Fruit fly (Drosophila melanogaster) whole organism, embryonic: Measurements from ENCODE around the gene CG3916.

Source experiments
- CG10565 ChIP-seq: fragments of 200-800 bp; sonication (Bioruptor generic); optimal IDR thresholded peaks from 3 replicates; lab custom pipeline; 2016; ENCODE audit warnings: missing biosample characterization, mild to moderate bottlenecking, missing genetic modification characterization
- CG2678 ChIP-seq: fragments of 200-800 bp; sonication (Bioruptor generic); optimal IDR thresholded peaks from 3 replicates; lab custom pipeline; 2019; ENCODE audit warnings: missing biosample characterization, mild to moderate bottlenecking, missing genetic modification characterization, moderate library complexity
- CG6854 ChIP-seq: fragments of 200-800 bp; sonication (Bioruptor generic); optimal IDR thresholded peaks from 3 replicates; lab custom pipeline; 2017; ENCODE audit warnings: missing biosample characterization, mild to moderate bottlenecking, missing genetic modification characterization
- CG8359 ChIP-seq: fragments of 200-800 bp; sonication (Bioruptor generic); optimal IDR thresholded peaks from 2 replicates; lab custom pipeline; 2017; ENCODE audit warnings: missing biosample characterization, mild to moderate bottlenecking, missing genetic modification characterization, borderline replicate concordance
- Fer1 ChIP-seq: fragments of 200-800 bp; sonication (Bioruptor generic); optimal IDR thresholded peaks from 2 replicates; lab custom pipeline; 2017; ENCODE audit warnings: missing biosample characterization, mild to moderate bottlenecking, missing genetic modification characterization
- MESR4 ChIP-seq: fragments of 200-800 bp; sonication (Bioruptor generic); optimal IDR thresholded peaks from 2 replicates; lab custom pipeline; 2018; ENCODE audit warnings: missing biosample characterization, mild to moderate bottlenecking, missing genetic modification characterization, moderate library complexity
- al ChIP-seq: fragments of 200-800 bp; sonication (Bioruptor generic); IDR thresholded peaks from 2 replicates; pipeline ENCODE4 v1.3.6; 2022; ENCODE audit warnings: missing biosample characterization, missing genetic modification characterization
- bbx ChIP-seq: fragments of 200-800 bp; sonication (Bioruptor generic); IDR thresholded peaks from 2 replicates; pipeline ENCODE4 v1.3.6; 2022; ENCODE audit warnings: missing biosample characterization, missing genetic modification characterization; ENCODE audit not compliant: partially characterized antibody
- bigmax ChIP-seq: fragments of 200-800 bp; sonication (Bioruptor generic); optimal IDR thresholded peaks from 2 replicates; lab custom pipeline; 2018; ENCODE audit warnings: missing biosample characterization, mild to moderate bottlenecking, missing genetic modification characterization
- dan ChIP-seq: fragments of 200-800 bp; sonication (Bioruptor generic); IDR thresholded peaks from 2 replicates; pipeline ENCODE4 v1.3.6; 2022; ENCODE audit warnings: missing biosample characterization, missing genetic modification characterization
- h ChIP-seq: fragments of >200 bp; optimal IDR thresholded peaks from 2 replicates; lab custom pipeline; 2017
- sens ChIP-seq: fragments of 200-800 bp; sonication (Bioruptor generic); peaks from one replicate; lab custom pipeline; 2016; ENCODE audit warnings: missing biosample characterization, missing genetic modification characterization

dm6 chr3R:12259819-12260218, 30.6 kb downstream of the CG3916 start:
- TF ChIP-seq CG8359 (GFP tag; lab: Kevin White, UChicago): no peak
- no peak for TF ChIP-seq dan (GFP tag; lab: Robert Waterston, UW)
- no peak for TF ChIP-seq al
- no peak for TF ChIP-seq CG6854
- TF ChIP-seq h (lab: Kevin White, UChicago): no peak
- no peak for TF ChIP-seq Fer1
- TF ChIP-seq MESR4: no peak
- no peak for TF ChIP-seq bbx (GFP tag; lab: Robert Waterston, UW)
- TF ChIP-seq sens (GFP tag; lab: Kevin White, UChicago): no peak
- TF ChIP-seq bigmax (GFP tag; lab: Kevin White, UChicago): no peak
- no peak for TF ChIP-seq CG2678
- TF ChIP-seq CG10565 (GFP tag; lab: Kevin White, UChicago): no peak
